Worm (Caenorhabditis elegans) whole organism, late embryonic: ENCODE data around the gene AH9.1.

Source experiments
- C38D4.7 ChIP-seq: fragments of 200-800 bp; sonication (Bioruptor generic); optimal IDR thresholded peaks from 2 replicates; lab custom pipeline; 2018; ENCODE audit warnings: mild to moderate bottlenecking, missing genetic modification characterization, moderate library complexity, missing compliant biosample characterization
- K09A11.1 ChIP-seq: sonication (generic microtip); optimal IDR thresholded peaks from 2 replicates; lab custom pipeline; 2017; ENCODE audit warnings: antibody characterized with exemption, mild to moderate bottlenecking, missing genetic modification characterization, missing compliant biosample characterization; ENCODE audit not compliant: insufficient read depth
- T23F11.4 ChIP-seq: fragments of 200-800 bp; sonication (Bioruptor generic); optimal IDR thresholded peaks from 2 replicates; lab custom pipeline; 2018; ENCODE audit warnings: mild to moderate bottlenecking, missing genetic modification characterization, missing compliant biosample characterization
- ahr-1 ChIP-seq: sonication (generic microtip); optimal IDR thresholded peaks from 2 replicates; lab custom pipeline; 2016; ENCODE audit warnings: missing genetic modification characterization, missing compliant biosample characterization
- ceh-14 ChIP-seq: sonication (generic microtip); optimal IDR thresholded peaks from 2 replicates; lab custom pipeline; 2016; ENCODE audit warnings: missing genotype, missing genetic modification characterization, missing compliant biosample characterization
- ceh-18 ChIP-seq: sonication (generic microtip); optimal IDR thresholded peaks from 2 replicates; lab custom pipeline; 2016; ENCODE audit warnings: missing genetic modification characterization, missing compliant biosample characterization
- ceh-19 ChIP-seq: fragments of 200-800 bp; sonication (Bioruptor generic); optimal IDR thresholded peaks from 2 replicates; lab custom pipeline; 2018; ENCODE audit warnings: mild to moderate bottlenecking, missing genetic modification characterization, missing compliant biosample characterization
- ceh-22 ChIP-seq: sonication (generic microtip); optimal IDR thresholded peaks from 2 replicates; lab custom pipeline; 2017; ENCODE audit warnings: missing biosample characterization, missing genetic modification characterization
- ceh-31 ChIP-seq: sonication (generic microtip); optimal IDR thresholded peaks from 2 replicates; lab custom pipeline; 2016; ENCODE audit warnings: missing genetic modification characterization, missing compliant biosample characterization
- ceh-34 ChIP-seq: sonication (generic microtip); optimal IDR thresholded peaks from 2 replicates; lab custom pipeline; 2016; ENCODE audit warnings: mild to moderate bottlenecking, missing genetic modification characterization, missing compliant biosample characterization
- ceh-45 ChIP-seq: fragments of 200-800 bp; sonication (Bioruptor generic); IDR thresholded peaks from 2 replicates; pipeline ENCODE4 v1.3.6; 2022; ENCODE audit warnings: missing genetic modification reagents, missing genetic modification characterization, missing compliant biosample characterization
- ceh-48 ChIP-seq: sonication (generic microtip); optimal IDR thresholded peaks from 2 replicates; lab custom pipeline; 2016; ENCODE audit warnings: missing genetic modification characterization, inconsistent platforms, missing compliant biosample characterization
- ceh-6 ChIP-seq: fragments of 200-800 bp; sonication (Bioruptor generic); optimal IDR thresholded peaks from 2 replicates; lab custom pipeline; 2018; ENCODE audit warnings: mild to moderate bottlenecking, missing genetic modification characterization, missing compliant biosample characterization
- dmd-4 ChIP-seq: sonication (generic microtip); optimal IDR thresholded peaks from 2 replicates; lab custom pipeline; 2016; ENCODE audit warnings: borderline replicate concordance, missing genetic modification characterization, missing compliant biosample characterization
- dve-1 ChIP-seq: sonication (generic microtip); optimal IDR thresholded peaks from 2 replicates; lab custom pipeline; 2017; ENCODE audit warnings: antibody characterized with exemption, mild to moderate bottlenecking, missing genetic modification characterization, missing compliant biosample characterization
- elt-2 ChIP-seq: sonication (generic microtip); optimal IDR thresholded peaks from 2 replicates; lab custom pipeline; 2016; ENCODE audit warnings: missing genetic modification reagents, missing genetic modification characterization, missing compliant biosample characterization
- elt-4 ChIP-seq: sonication (generic microtip); optimal IDR thresholded peaks from 2 replicates; lab custom pipeline; 2016; ENCODE audit warnings: missing genetic modification characterization, missing compliant biosample characterization
- fax-1 ChIP-seq: sonication (generic microtip); optimal IDR thresholded peaks from 2 replicates; lab custom pipeline; 2016; ENCODE audit warnings: missing genotype, missing genetic modification characterization, missing compliant biosample characterization
- fkh-6 ChIP-seq: sonication (generic microtip); optimal IDR thresholded peaks from 2 replicates; lab custom pipeline; 2016; ENCODE audit warnings: missing genetic modification characterization, missing compliant biosample characterization
- gmeb-2 ChIP-seq: sonication (generic microtip); optimal IDR thresholded peaks from 2 replicates; lab custom pipeline; 2016; ENCODE audit warnings: missing genetic modification characterization, inconsistent platforms, missing compliant biosample characterization
- hlh-13 ChIP-seq: fragments of 200-800 bp; sonication (Bioruptor generic); optimal IDR thresholded peaks from 2 replicates; lab custom pipeline; 2018; ENCODE audit warnings: mild to moderate bottlenecking, missing genetic modification characterization, missing compliant biosample characterization
- hlh-15 ChIP-seq: sonication (generic microtip); optimal IDR thresholded peaks from 2 replicates; lab custom pipeline; 2016; ENCODE audit warnings: missing genetic modification characterization, missing compliant biosample characterization
- hlh-30 ChIP-seq: sonication (generic microtip); optimal IDR thresholded peaks from 2 replicates; lab custom pipeline; 2017; ENCODE audit warnings: antibody characterized with exemption, missing genetic modification characterization, missing compliant biosample characterization; ENCODE audit not compliant: insufficient read depth
- hlh-6 ChIP-seq: sonication (generic microtip); optimal IDR thresholded peaks from 2 replicates; lab custom pipeline; 2016; ENCODE audit warnings: missing genotype, missing genetic modification characterization, missing compliant biosample characterization
- hlh-8 ChIP-seq: sonication (generic microtip); optimal IDR thresholded peaks from 2 replicates; lab custom pipeline; 2016; ENCODE audit warnings: missing genotype, missing genetic modification characterization, missing compliant biosample characterization
- madf-2 ChIP-seq: sonication (generic microtip); optimal IDR thresholded peaks from 2 replicates; lab custom pipeline; 2017; ENCODE audit warnings: missing genetic modification characterization, missing compliant biosample characterization
- nhr-11 ChIP-seq: fragments of 150-350 bp; optimal IDR thresholded peaks from 2 replicates; lab custom pipeline; 2014; ENCODE audit warnings: missing biosample characterization, missing genetic modification characterization
- nhr-232 ChIP-seq: sonication (generic microtip); optimal IDR thresholded peaks from 2 replicates; lab custom pipeline; 2016; ENCODE audit warnings: missing genetic modification characterization, missing compliant biosample characterization
- npax-4 ChIP-seq: sonication (generic microtip); optimal IDR thresholded peaks from 2 replicates; lab custom pipeline; 2016; ENCODE audit warnings: missing genetic modification characterization, missing compliant biosample characterization
- pag-3 ChIP-seq: sonication (generic microtip); optimal IDR thresholded peaks from 2 replicates; lab custom pipeline; 2016; ENCODE audit warnings: missing compliant biosample characterization, missing genetic modification characterization, borderline replicate concordance
- pax-1 ChIP-seq: fragments of 150-350 bp; optimal IDR thresholded peaks from 2 replicates; lab custom pipeline; 2014; ENCODE audit warnings: missing biosample characterization, missing genetic modification characterization
- pha-2 ChIP-seq: sonication (generic microtip); optimal IDR thresholded peaks from 2 replicates; lab custom pipeline; 2017; ENCODE audit warnings: mild to moderate bottlenecking, missing genetic modification characterization, missing compliant biosample characterization
- pha-4 ChIP-seq: fragments of 150-350 bp; optimal IDR thresholded peaks from 2 replicates; lab custom pipeline; 2018; ENCODE audit warnings: missing biosample characterization, missing genetic modification reagents, missing genetic modification characterization
- pqm-1 ChIP-seq: sonication (generic microtip); optimal IDR thresholded peaks from 2 replicates; lab custom pipeline; 2016; ENCODE audit warnings: missing genetic modification characterization, missing compliant biosample characterization
- ref-2 ChIP-seq: sonication (generic microtip); optimal IDR thresholded peaks from 2 replicates; lab custom pipeline; 2016; ENCODE audit warnings: missing genetic modification characterization, missing compliant biosample characterization
- sdc-2 ChIP-seq: sonication (generic microtip); optimal IDR thresholded peaks from 2 replicates; lab custom pipeline; 2016; ENCODE audit warnings: missing genotype, missing genetic modification characterization, missing compliant biosample characterization
- sox-2 ChIP-seq: fragments of 200-800 bp; sonication (Bioruptor generic); IDR thresholded peaks from 2 replicates; pipeline ENCODE4 v1.3.6; 2022; ENCODE audit warnings: missing genetic modification reagents, missing genetic modification characterization, missing compliant biosample characterization
- sox-4 ChIP-seq: sonication (generic microtip); optimal IDR thresholded peaks from 2 replicates; lab custom pipeline; 2017; ENCODE audit warnings: mild to moderate bottlenecking, missing genetic modification characterization, inconsistent platforms, missing compliant biosample characterization
- syd-9 ChIP-seq: sonication (generic microtip); optimal IDR thresholded peaks from 2 replicates; lab custom pipeline; 2016; ENCODE audit warnings: mild to moderate bottlenecking, missing genetic modification characterization, moderate library complexity, missing compliant biosample characterization
- tbx-2 ChIP-seq: sonication (generic microtip); optimal IDR thresholded peaks from 2 replicates; lab custom pipeline; 2016; ENCODE audit warnings: missing genetic modification characterization, missing compliant biosample characterization
- tbx-7 ChIP-seq: sonication (generic microtip); optimal IDR thresholded peaks from 2 replicates; lab custom pipeline; 2016; ENCODE audit warnings: missing genotype, missing genetic modification characterization, missing compliant biosample characterization
- ttx-3 ChIP-seq: sonication (generic microtip); optimal IDR thresholded peaks from 2 replicates; lab custom pipeline; 2016; ENCODE audit warnings: missing genetic modification reagents, missing genetic modification characterization, missing compliant biosample characterization
- unc-42 ChIP-seq: sonication (generic microtip); optimal IDR thresholded peaks from 2 replicates; lab custom pipeline; 2016; ENCODE audit warnings: missing genotype, missing genetic modification characterization, missing compliant biosample characterization
- unc-55 ChIP-seq: sonication (generic microtip); optimal IDR thresholded peaks from 2 replicates; lab custom pipeline; 2017; ENCODE audit warnings: missing biosample characterization, missing genetic modification reagents, missing genetic modification characterization
- unc-86 ChIP-seq: sonication (generic microtip); optimal IDR thresholded peaks from 2 replicates; lab custom pipeline; 2016; ENCODE audit warnings: missing genetic modification characterization, missing compliant biosample characterization
- zip-5 ChIP-seq: sonication (generic microtip); optimal IDR thresholded peaks from 2 replicates; lab custom pipeline; 2016; ENCODE audit warnings: missing genetic modification characterization, missing compliant biosample characterization
- ztf-16 ChIP-seq: sonication (generic microtip); optimal IDR thresholded peaks from 2 replicates; lab custom pipeline; 2017; ENCODE audit warnings: missing genetic modification characterization, missing compliant biosample characterization

The AH9.1 gene

DNA sequence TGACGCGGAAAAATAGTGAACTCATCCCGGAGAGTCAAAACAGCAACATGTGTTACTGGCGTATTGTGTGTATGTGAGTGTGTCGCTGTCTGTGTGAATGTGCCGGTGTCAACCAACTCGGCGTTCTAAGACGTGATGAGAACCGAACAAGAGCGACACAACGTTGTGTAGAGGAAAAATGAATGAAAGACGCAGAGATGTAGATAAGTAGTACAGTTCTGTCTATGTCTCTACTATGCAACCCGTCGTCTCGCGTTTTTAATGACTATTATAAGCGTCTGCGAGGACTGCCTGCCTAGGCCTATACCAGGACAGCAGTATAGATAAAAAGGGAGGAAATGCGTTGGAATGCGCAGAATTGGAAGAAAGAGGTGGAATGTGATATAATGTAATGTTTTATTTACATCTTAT, 41.2 kb upstream of the AH9.1 start (continued):
- peak; percentile 57 for TF ChIP-seq elt-2
- peak; percentile 20 for TF ChIP-seq dve-1 (tag; lab: Kevin White, UChicago)
- TF ChIP-seq nhr-232 (tag; lab: Kevin White, UChicago), result no peak
- TF ChIP-seq hlh-6, result peak; percentile 23
- TF ChIP-seq elt-4 (tag; lab: Kevin White, UChicago), result no peak
- TF ChIP-seq tbx-7 (tag; lab: Kevin White, UChicago), result no peak
- peak; percentile 58 for TF ChIP-seq ceh-31 (tag; lab: Kevin White, UChicago)
- TF ChIP-seq madf-2, result no peak
- TF ChIP-seq fax-1, result no peak
- no peak for TF ChIP-seq zip-5 (tag; lab: Kevin White, UChicago)
- TF ChIP-seq ceh-18 (tag; lab: Kevin White, UChicago), result peak; percentile 35
- TF ChIP-seq ttx-3 (tag; lab: Kevin White, UChicago), result no peak
- no peak for TF ChIP-seq T23F11.4 (GFP tag; lab: Kevin White, UChicago)
- no peak for TF ChIP-seq K09A11.1
- peak; percentile 41 for TF ChIP-seq hlh-8 (tag; lab: Kevin White, UChicago)
- no peak for TF ChIP-seq syd-9 (tag; lab: Kevin White, UChicago)
- TF ChIP-seq sox-4 (tag; lab: Kevin White, UChicago), result no peak
- peak; percentile 18 for TF ChIP-seq ref-2 (tag; lab: Kevin White, UChicago)
- no peak for TF ChIP-seq pqm-1 (tag; lab: Kevin White, UChicago)
- peak; percentile 63 for TF ChIP-seq tbx-2 (tag; lab: Kevin White, UChicago)
- no peak for TF ChIP-seq hlh-15 (tag; lab: Kevin White, UChicago)
- no peak for TF ChIP-seq pha-4 (tag; lab: Kevin White, UChicago)
- TF ChIP-seq ceh-22 (tag; lab: Kevin White, UChicago), result no peak
- no peak for TF ChIP-seq gmeb-2
- TF ChIP-seq sox-2 (GFP tag; lab: Robert Waterston, UW), result no peak
- TF ChIP-seq dmd-4 (tag; lab: Kevin White, UChicago), result no peak
- peak; percentile 59 for TF ChIP-seq sdc-2 (tag; lab: Kevin White, UChicago)
- TF ChIP-seq pha-2 (tag; lab: Kevin White, UChicago), result no peak
- no peak for TF ChIP-seq ceh-14 (tag; lab: Kevin White, UChicago)
- no peak for TF ChIP-seq ahr-1 (tag; lab: Kevin White, UChicago)
- TF ChIP-seq nhr-11 (tag; lab: Kevin White, UChicago), result no peak
- TF ChIP-seq hlh-30 (tag; lab: Kevin White, UChicago), result no peak
- no peak for TF ChIP-seq npax-4 (tag; lab: Kevin White, UChicago)
- no peak for TF ChIP-seq hlh-13 (GFP tag; lab: Kevin White, UChicago)

DNA sequence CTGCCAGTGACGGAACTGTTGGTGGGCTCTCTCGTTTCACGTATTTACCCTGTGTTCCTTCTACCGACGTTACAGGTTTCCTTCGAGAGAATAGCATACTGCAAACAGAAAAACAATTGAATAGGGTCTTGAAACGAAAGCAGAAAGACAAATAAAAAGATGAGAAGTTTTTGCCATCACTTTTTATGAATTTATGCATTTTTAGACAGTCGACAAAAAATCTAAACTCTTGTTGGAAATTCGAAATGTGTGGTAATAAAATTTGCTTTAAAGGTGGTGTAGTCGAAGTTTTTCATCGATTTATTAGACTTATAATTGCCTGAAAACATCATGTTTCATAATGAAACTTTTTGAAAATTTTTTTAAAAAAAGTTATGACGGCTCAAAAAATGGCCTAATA, 40.3 kb upstream of the AH9.1 start, which contains the start of gene sav-1:
sav-1 (minus strand) TSS at position 101 of the 400 bp plus-strand sequence.
- TF ChIP-seq ceh-48 (tag; lab: Kevin White, UChicago) (no peak), ceh-45 (GFP tag; lab: Robert Waterston, UW) (no peak), fax-1 (no peak), ztf-16 (tag; lab: Kevin White, UChicago) (no peak), fkh-6 (tag; lab: Kevin White, UChicago) (no peak), unc-55 (GFP tag; lab: Kevin White, UChicago) (no peak)

DNA sequence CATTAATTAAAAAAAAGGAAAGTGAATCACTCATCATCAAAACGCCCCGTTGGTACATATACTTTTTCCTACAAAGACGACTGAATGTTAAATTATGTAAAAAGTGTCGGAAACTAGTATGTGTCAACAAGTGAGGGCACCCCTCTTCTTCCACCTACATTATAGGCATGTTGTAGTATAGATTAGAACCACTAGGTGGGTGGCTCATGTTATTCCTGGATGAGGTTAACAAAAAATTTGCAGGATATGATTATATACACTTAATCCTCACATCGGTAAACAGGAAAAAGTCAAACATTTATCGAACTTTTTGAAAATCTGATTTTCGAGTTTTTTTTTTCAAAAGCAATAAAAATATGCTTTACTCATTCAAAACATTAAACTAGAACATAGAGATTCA, 29.2 kb upstream of the AH9.1 start:
- no peak for TF ChIP-seq tbx-2 (tag; lab: Kevin White, UChicago)
- no peak for TF ChIP-seq ceh-34
- no peak for TF ChIP-seq C38D4.7 (GFP tag; lab: Kevin White, UChicago)
- TF ChIP-seq hlh-30 (tag; lab: Kevin White, UChicago), result no peak
- TF ChIP-seq unc-42 (tag; lab: Kevin White, UChicago), result no peak
- TF ChIP-seq K09A11.1, result no peak
- no peak for TF ChIP-seq ceh-19
- no peak for TF ChIP-seq unc-86 (tag; lab: Kevin White, UChicago)
- no peak for TF ChIP-seq pag-3 (tag; lab: Kevin White, UChicago)
- TF ChIP-seq ceh-45 (GFP tag; lab: Robert Waterston, UW), result no peak
- TF ChIP-seq gmeb-2, result no peak
- no peak for TF ChIP-seq ref-2 (tag; lab: Kevin White, UChicago)
- no peak for TF ChIP-seq fkh-6 (tag; lab: Kevin White, UChicago)
- TF ChIP-seq madf-2, result no peak
- TF ChIP-seq pax-1 (tag; lab: Kevin White, UChicago), result no peak
- no peak for TF ChIP-seq hlh-8 (tag; lab: Kevin White, UChicago)
- no peak for TF ChIP-seq ceh-6 (GFP tag; lab: Kevin White, UChicago)
